Fruit fly (Drosophila melanogaster) whole organism, embryonic: Measurements from ENCODE around the gene CG33325.
A peak's percentile ranks its signal among the peaks of the same experiment; 100 is the strongest.

ENCODE experiments used
- ATbp ChIP-seq: fragments of 200-800 bp; sonication (Bioruptor generic); optimal IDR thresholded peaks from 2 replicates; lab custom pipeline; 2017; ENCODE audit warnings: missing biosample characterization, mild to moderate bottlenecking, missing genetic modification characterization, missing genetic modification reagents
- B-H1 ChIP-seq: fragments of 200-800 bp; sonication (Bioruptor generic); IDR thresholded peaks from 3 replicates; pipeline ENCODE4 v1.3.6; 2022; ENCODE audit warnings: missing biosample characterization, missing genetic modification characterization
- B-H2 ChIP-seq: fragments of 200-800 bp; sonication (Bioruptor generic); optimal IDR thresholded peaks from 2 replicates; lab custom pipeline; 2018; ENCODE audit warnings: missing biosample characterization, mild to moderate bottlenecking, missing genetic modification characterization
- CG10431 ChIP-seq: fragments of 200-800 bp; sonication (Bioruptor generic); optimal IDR thresholded peaks from 3 replicates; lab custom pipeline; 2018; ENCODE audit warnings: missing biosample characterization, mild to moderate bottlenecking, missing genetic modification characterization
- CG10979 ChIP-seq: fragments of 200-800 bp; sonication (Bioruptor generic); optimal IDR thresholded peaks from 2 replicates; lab custom pipeline; 2018; ENCODE audit warnings: missing biosample characterization, mild to moderate bottlenecking, missing genetic modification characterization, moderate library complexity
- CG11247 ChIP-seq: fragments of 200-800 bp; sonication (Bioruptor generic); IDR thresholded peaks from 2 replicates; pipeline ENCODE4 v1.3.6; 2022; ENCODE audit warnings: missing biosample characterization, missing genetic modification characterization
- CG11398 ChIP-seq: fragments of 200-800 bp; sonication (Bioruptor generic); optimal IDR thresholded peaks from 2 replicates; lab custom pipeline; 2016; ENCODE audit warnings: missing biosample characterization, missing genetic modification characterization
- CG11723 ChIP-seq: fragments of 200-800 bp; sonication (Bioruptor generic); optimal IDR thresholded peaks from 2 replicates; lab custom pipeline; 2017; ENCODE audit warnings: missing biosample characterization, mild to moderate bottlenecking, missing genetic modification characterization
- CG12236 ChIP-seq: fragments of 200-800 bp; sonication (Bioruptor generic); optimal IDR thresholded peaks from 2 replicates; lab custom pipeline; 2016; ENCODE audit warnings: missing biosample characterization, missing genetic modification characterization
- CG14860 ChIP-seq: fragments of 200-800 bp; sonication (Bioruptor generic); IDR thresholded peaks from 3 replicates; pipeline ENCODE4 v1.3.6; 2022; ENCODE audit warnings: missing biosample characterization, missing genetic modification characterization; ENCODE audit not compliant: partially characterized antibody
- CG17359 ChIP-seq: fragments of 200-800 bp; sonication (Bioruptor generic); optimal IDR thresholded peaks from 3 replicates; lab custom pipeline; 2018; ENCODE audit warnings: missing biosample characterization, mild to moderate bottlenecking, missing genetic modification characterization, moderate library complexity
- CG17361 ChIP-seq: fragments of 200-800 bp; sonication (Bioruptor generic); IDR thresholded peaks from 3 replicates; pipeline ENCODE4 v1.3.6; 2022; ENCODE audit warnings: missing biosample characterization, missing genetic modification characterization
- CG17612 ChIP-seq: fragments of 200-800 bp; sonication (Bioruptor generic); IDR thresholded peaks from 2 replicates; pipeline ENCODE4 v1.3.6; 2022; ENCODE audit warnings: missing biosample characterization, missing genetic modification characterization
- CG1832 ChIP-seq: fragments of 200-800 bp; sonication (Bioruptor generic); optimal IDR thresholded peaks from 2 replicates; lab custom pipeline; 2017; ENCODE audit warnings: missing biosample characterization, mild to moderate bottlenecking, missing genetic modification characterization, inconsistent platforms
- CG2129 ChIP-seq: fragments of 200-800 bp; sonication (Bioruptor generic); IDR thresholded peaks from 2 replicates; pipeline ENCODE4 v1.3.6; 2022; ENCODE audit warnings: missing biosample characterization, missing genetic modification characterization; ENCODE audit not compliant: partially characterized antibody
- CG2199 ChIP-seq: fragments of 200-800 bp; sonication (Bioruptor generic); IDR thresholded peaks from 3 replicates; pipeline ENCODE4 v1.3.6; 2022; ENCODE audit warnings: missing biosample characterization, missing genetic modification characterization
- CG2875 ChIP-seq: fragments of 200-800 bp; sonication (Bioruptor generic); optimal IDR thresholded peaks from 2 replicates; lab custom pipeline; 2017; ENCODE audit warnings: missing biosample characterization, mild to moderate bottlenecking, missing genetic modification characterization, missing genetic modification reagents
- CG30431 ChIP-seq: fragments of 200-800 bp; sonication (Bioruptor generic); optimal IDR thresholded peaks from 2 replicates; lab custom pipeline; 2017; ENCODE audit warnings: missing biosample characterization, missing genetic modification characterization
- CG3065 ChIP-seq: fragments of 200-800 bp; sonication (Bioruptor generic); optimal IDR thresholded peaks from 2 replicates; lab custom pipeline; 2016; ENCODE audit warnings: missing biosample characterization, missing genetic modification characterization
- CG6175 ChIP-seq: fragments of 200-800 bp; sonication (Bioruptor generic); IDR thresholded peaks from 3 replicates; pipeline ENCODE4 v1.3.6; 2022; ENCODE audit warnings: missing biosample characterization, missing genetic modification characterization
- CG6689 ChIP-seq: fragments of 200-800 bp; sonication (Bioruptor generic); IDR thresholded peaks from 2 replicates; pipeline ENCODE4 v1.3.6; 2022; ENCODE audit warnings: missing biosample characterization, missing genetic modification characterization
- CG6813 ChIP-seq: fragments of 200-800 bp; sonication (Bioruptor generic); optimal IDR thresholded peaks from 2 replicates; lab custom pipeline; 2017; ENCODE audit warnings: missing biosample characterization, missing genetic modification characterization, mild to moderate bottlenecking, moderate library complexity, missing genetic modification reagents
- CG7786 ChIP-seq: fragments of 200-800 bp; sonication (Bioruptor generic); optimal IDR thresholded peaks from 2 replicates; lab custom pipeline; 2016; ENCODE audit warnings: missing biosample characterization, missing genetic modification characterization
- CG8924 ChIP-seq: fragments of 200-800 bp; optimal IDR thresholded peaks from 3 replicates; lab custom pipeline; 2019; ENCODE audit warnings: missing biosample characterization, mild to moderate bottlenecking, missing genetic modification characterization, moderate library complexity
- CG9437 ChIP-seq: fragments of 200-800 bp; sonication (Bioruptor generic); optimal IDR thresholded peaks from 2 replicates; lab custom pipeline; 2018; ENCODE audit warnings: missing biosample characterization, mild to moderate bottlenecking, missing genetic modification characterization
- CG9932 ChIP-seq: fragments of 200-800 bp; sonication (Bioruptor generic); IDR thresholded peaks from 2 replicates; pipeline ENCODE4 v1.3.6; 2022; ENCODE audit warnings: missing biosample characterization, missing genetic modification characterization
- CTCF ChIP-seq: fragments of 200-800 bp; sonication (Bioruptor generic); optimal IDR thresholded peaks from 2 replicates; lab custom pipeline; 2017; ENCODE audit warnings: missing biosample characterization, mild to moderate bottlenecking, missing genetic modification characterization, moderate library complexity
- Camta ChIP-seq: fragments of 200-800 bp; sonication (Bioruptor generic); optimal IDR thresholded peaks from 2 replicates; lab custom pipeline; 2016; ENCODE audit warnings: missing biosample characterization, missing genetic modification characterization
- Chrac-16 ChIP-seq: fragments of 200-800 bp; sonication (Bioruptor generic); optimal IDR thresholded peaks from 3 replicates; lab custom pipeline; 2016; ENCODE audit warnings: missing biosample characterization, missing genetic modification characterization
- HLH3B ChIP-seq: fragments of 200-800 bp; sonication (Bioruptor generic); IDR thresholded peaks from 2 replicates; pipeline ENCODE4 v1.3.6; 2022; ENCODE audit warnings: missing biosample characterization, missing genetic modification characterization
- HLHmδ ChIP-seq: fragments of 200-800 bp; sonication (Bioruptor generic); optimal IDR thresholded peaks from 2 replicates; lab custom pipeline; 2018; ENCODE audit warnings: missing biosample characterization, mild to moderate bottlenecking, missing genetic modification characterization, moderate library complexity
- Lhr ChIP-seq: fragments of 200-800 bp; sonication (Bioruptor generic); optimal IDR thresholded peaks from 3 replicates; lab custom pipeline; 2017; ENCODE audit warnings: mild to moderate bottlenecking, missing biosample characterization, missing genetic modification reagents, missing genetic modification characterization
- Med ChIP-seq: fragments of 200-800 bp; sonication (Bioruptor generic); peaks from one replicate; lab custom pipeline; 2016; ENCODE audit warnings: missing biosample characterization, missing genetic modification characterization, mild to moderate bottlenecking, inconsistent platforms, moderate library complexity
- Oaz ChIP-seq: fragments of 200-800 bp; sonication (Bioruptor generic); IDR thresholded peaks from 2 replicates; pipeline ENCODE4 v1.3.6; 2022; ENCODE audit warnings: missing biosample characterization, missing genetic modification characterization
- Rx ChIP-seq: fragments of 200-800 bp; sonication (Bioruptor generic); IDR thresholded peaks from 2 replicates; pipeline ENCODE4 v1.3.6; 2022; ENCODE audit warnings: missing biosample characterization, missing genetic modification characterization
- bab2 ChIP-seq: fragments of 200-800 bp; sonication (Bioruptor generic); optimal IDR thresholded peaks from 2 replicates; lab custom pipeline; 2016; ENCODE audit warnings: missing biosample characterization, missing genetic modification characterization
- bbx ChIP-seq: fragments of 200-800 bp; sonication (Bioruptor generic); IDR thresholded peaks from 2 replicates; pipeline ENCODE4 v1.3.6; 2022; ENCODE audit warnings: missing biosample characterization, missing genetic modification characterization; ENCODE audit not compliant: partially characterized antibody
- cas ChIP-seq: fragments of 200-800 bp; sonication (Bioruptor generic); IDR thresholded peaks from 2 replicates; pipeline ENCODE4 v1.3.6; 2022; ENCODE audit warnings: missing biosample characterization, missing genetic modification characterization
- caup ChIP-seq: fragments of 200-800 bp; sonication (Bioruptor generic); optimal IDR thresholded peaks from 3 replicates; lab custom pipeline; 2017; ENCODE audit warnings: missing biosample characterization, mild to moderate bottlenecking, missing genetic modification characterization, moderate library complexity; ENCODE audit not compliant: severe bottlenecking
- cg ChIP-seq: fragments of 200-800 bp; sonication (Bioruptor generic); optimal IDR thresholded peaks from 3 replicates; lab custom pipeline; 2019; ENCODE audit warnings: missing biosample characterization, mild to moderate bottlenecking, missing genetic modification characterization, moderate library complexity
- chif ChIP-seq, 2 experiments: fragments of 200-800 bp; sonication (Bioruptor generic); optimal IDR thresholded peaks; 3 replicates each; lab custom pipeline; 2016; ENCODE audit warnings: missing biosample characterization in 2 of 2, missing genetic modification characterization in 2 of 2
- chn ChIP-seq: fragments of 200-800 bp; sonication (Bioruptor generic); optimal IDR thresholded peaks from 2 replicates; lab custom pipeline; 2016; ENCODE audit warnings: missing biosample characterization, missing genetic modification characterization
- ci ChIP-seq: fragments of 200-800 bp; sonication (Bioruptor generic); IDR thresholded peaks from 3 replicates; pipeline ENCODE4 v1.3.6; 2022; ENCODE audit warnings: missing biosample characterization, missing genetic modification characterization
- dati ChIP-seq: fragments of 200-800 bp; sonication (Bioruptor generic); IDR thresholded peaks from 2 replicates; pipeline ENCODE4 v1.3.6; 2022; ENCODE audit warnings: missing biosample characterization, missing genetic modification characterization
- ems ChIP-seq: fragments of 200-800 bp; sonication (Bioruptor generic); optimal IDR thresholded peaks from 3 replicates; lab custom pipeline; 2016; ENCODE audit warnings: missing biosample characterization, missing genetic modification characterization
- ham ChIP-seq: fragments of 200-800 bp; sonication (Bioruptor generic); IDR thresholded peaks from 2 replicates; pipeline ENCODE4 v1.3.6; 2022; ENCODE audit warnings: missing biosample characterization, missing genetic modification characterization
- mam ChIP-seq: fragments of 200-800 bp; sonication (Bioruptor generic); optimal IDR thresholded peaks from 3 replicates; lab custom pipeline; 2016; ENCODE audit warnings: missing biosample characterization, missing genetic modification characterization
- nerfin-1 ChIP-seq: fragments of 200-800 bp; sonication (Bioruptor generic); optimal IDR thresholded peaks from 3 replicates; lab custom pipeline; 2019; ENCODE audit warnings: missing biosample characterization, mild to moderate bottlenecking, missing genetic modification characterization, moderate library complexity
- org-1 ChIP-seq: fragments of 200-800 bp; sonication (Bioruptor generic); optimal IDR thresholded peaks from 2 replicates; lab custom pipeline; 2017; ENCODE audit warnings: missing biosample characterization, missing genetic modification characterization
- otp ChIP-seq: fragments of 200-800 bp; sonication (Bioruptor generic); IDR thresholded peaks from 3 replicates; pipeline ENCODE4, ENCODE4 v1.3.6; 2022; ENCODE audit warnings: missing biosample characterization, missing genetic modification characterization
- sug ChIP-seq: fragments of 200-800 bp; optimal IDR thresholded peaks from 2 replicates; lab custom pipeline; 2019; ENCODE audit warnings: missing biosample characterization, mild to moderate bottlenecking, missing genetic modification characterization, moderate library complexity
- ttk ChIP-seq: fragments of 200-800 bp; sonication (Bioruptor generic); IDR thresholded peaks from 2 replicates; pipeline ENCODE4 v2.1.2; 2022; ENCODE audit warnings: missing biosample characterization, missing genetic modification characterization
- wdn ChIP-seq: fragments of 200-800 bp; sonication (Bioruptor generic); IDR thresholded peaks from 2 replicates; pipeline ENCODE4 v1.3.6; 2022; ENCODE audit warnings: missing biosample characterization, missing genetic modification characterization
- zfh1 ChIP-seq: fragments of 200-800 bp; sonication (Bioruptor generic); IDR thresholded peaks from 3 replicates; pipeline ENCODE4 v1.3.6; 2022; ENCODE audit warnings: missing biosample characterization, missing genetic modification characterization

Gene CG33325

DNA sequence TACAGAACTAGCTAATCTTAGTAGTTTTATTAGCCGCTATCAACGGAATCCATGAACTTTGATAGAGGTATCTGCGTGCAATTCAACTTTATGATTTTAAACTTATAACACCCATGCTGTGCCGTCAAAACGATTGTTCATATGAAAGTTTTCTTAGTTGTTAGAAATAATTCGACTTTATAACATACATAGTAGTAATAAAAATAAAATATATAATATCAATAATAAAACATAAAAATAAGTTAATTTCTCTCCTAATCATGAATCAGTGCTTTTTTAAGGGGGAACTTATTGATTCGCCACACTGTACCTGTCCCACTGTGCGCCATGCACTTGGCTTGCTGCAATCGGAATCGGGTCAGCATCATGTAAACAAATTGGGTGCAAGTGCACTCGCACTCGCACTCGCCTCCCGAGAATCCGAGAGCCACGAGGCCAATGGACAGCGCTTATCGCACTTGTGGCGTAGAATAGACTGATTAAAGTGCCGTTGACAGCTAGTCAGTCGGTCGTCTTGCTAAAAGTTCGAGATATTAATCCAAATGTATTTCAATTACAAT lies 32.1 kb upstream of the CG33325 start (continued):
- TF ChIP-seq CG17612, result no peak
- no peak for TF ChIP-seq CG2199
- no peak; the same call in 2 of the 3 replicates for TF ChIP-seq B-H1 (GFP tag; lab: Robert Waterston, UW)
- no peak for TF ChIP-seq org-1
- no peak for TF ChIP-seq cas
- TF ChIP-seq ems (GFP tag; lab: Kevin White, UChicago), result no peak
- TF ChIP-seq otp, result no peak
- TF ChIP-seq CG2129 (GFP tag; lab: Robert Waterston, UW), result no peak
- TF ChIP-seq CG6689 (GFP tag; lab: Robert Waterston, UW), result no peak
- no peak for TF ChIP-seq CG11398 (GFP tag; lab: Kevin White, UChicago)
- no peak for TF ChIP-seq bab2
- peak; percentile 21 for TF ChIP-seq CG10431 (GFP tag; lab: Kevin White, UChicago)
- TF ChIP-seq CG9932, result no peak
- no peak for TF ChIP-seq CG7786 (GFP tag; lab: Kevin White, UChicago)
- TF ChIP-seq mam (GFP tag; lab: Kevin White, UChicago), result no peak
- TF ChIP-seq CG17361, result no peak
- TF ChIP-seq B-H2 (GFP tag; lab: Kevin White, UChicago), result no peak
- no peak for TF ChIP-seq Camta (GFP tag; lab: Kevin White, UChicago)
- no peak for TF ChIP-seq CG6813 (GFP tag; lab: Kevin White, UChicago)
- no peak for TF ChIP-seq dati (GFP tag; lab: Robert Waterston, UW)
- TF ChIP-seq Rx, result no peak
- TF ChIP-seq CTCF (GFP tag; lab: Kevin White, UChicago), result no peak
- no peak for TF ChIP-seq Lhr (GFP tag; lab: Kevin White, UChicago)
- TF ChIP-seq zfh1 (GFP tag; lab: Robert Waterston, UW), result 0 out of 3 replicates have a peak, but pooled peaks have one; percentile 3
- TF ChIP-seq caup (GFP tag; lab: Kevin White, UChicago), result no peak
- TF ChIP-seq bbx (GFP tag; lab: Robert Waterston, UW), result 0 out of 2 replicates have a peak, but pooled peaks have one; percentile 33
- peak; percentile 5 for TF ChIP-seq Med (GFP tag; lab: Kevin White, UChicago)
- no peak for TF ChIP-seq CG11247
- TF ChIP-seq CG30431, result no peak
- no peak for TF ChIP-seq HLHmδ
- peak; percentile 11 for TF ChIP-seq sug (tag; lab: Kevin White, UChicago)
- TF ChIP-seq CG12236 (GFP tag; lab: Kevin White, UChicago), result no peak
- TF ChIP-seq Chrac-16, result no peak
- no peak for TF ChIP-seq Oaz (GFP tag; lab: Robert Waterston, UW)
- no peak for TF ChIP-seq CG11723
- no peak for TF ChIP-seq CG1832 (GFP tag; lab: Kevin White, UChicago)
- TF ChIP-seq, all 482 proteins: peak for 59

DNA sequence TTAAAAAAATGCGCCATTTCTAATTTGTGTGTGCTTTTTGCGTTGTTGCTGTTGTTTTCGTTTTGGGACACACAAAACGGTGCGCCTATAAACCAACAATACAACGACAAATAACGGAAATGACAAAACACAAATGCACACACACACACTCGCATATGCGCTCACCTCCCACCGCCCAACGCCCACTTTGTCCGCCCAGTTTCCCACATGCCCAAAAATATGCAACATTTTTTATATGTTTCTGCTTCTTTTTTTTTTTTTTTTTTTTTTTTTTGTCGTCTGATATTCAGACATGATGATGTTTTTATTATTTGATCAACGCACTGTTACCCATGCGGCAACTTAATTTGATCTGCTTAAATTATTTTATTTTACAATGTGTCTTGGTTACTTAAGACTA lies 27.3 kb upstream of the CG33325 start:
- TF ChIP-seq ttk (GFP tag; lab: Robert Waterston, UW) (0 out of 2 replicates have a peak, but pooled peaks have one; percentile 22), chif (GFP tag; optimal IDR thresholded peaks at IDR 0.05; lab: Kevin White, UChicago) (no peak), CG14860 (no peak), HLH3B (GFP tag; lab: Robert Waterston, UW) (no peak), chn (peak; percentile 68), CG3065 (peak; percentile 78), ci (GFP tag; lab: Robert Waterston, UW) (peak; percentile 47; the same call in 1 of the 3 replicates), ATbp (GFP tag; lab: Kevin White, UChicago) (no peak), CG10979 (tag; lab: Kevin White, UChicago) (no peak), CG17359 (tag; lab: Kevin White, UChicago) (peak; percentile 81), CG6175 (GFP tag; lab: Robert Waterston, UW) (no peak), CG2875 (GFP tag; lab: Kevin White, UChicago) (no peak), CG8924 (tag; lab: Kevin White, UChicago) (no peak), ham (no peak), nerfin-1 (tag; lab: Kevin White, UChicago) (no peak), cg (peak; percentile 42), wdn (GFP tag; lab: Robert Waterston, UW) (no peak), CG9437 (GFP tag; lab: Kevin White, UChicago) (no peak)
